Fruit fly (Drosophila melanogaster) whole organism: Measurements from ENCODE around the gene CG14933.

Experiments used
- CG8478 ChIP-seq: fragments of >200 bp; optimal IDR thresholded peaks from 2 replicates; lab custom pipeline; 2018; ENCODE audit warnings: inconsistent platforms
- Dll ChIP-seq: fragments of >200 bp; optimal IDR thresholded peaks from 2 replicates; lab custom pipeline; 2017
- EcR ChIP-seq, 2 experiments: fragments of >200 bp; optimal IDR thresholded peaks; 2 replicates each; lab custom pipeline; 2017; ENCODE audit warnings: missing biosample characterization in 2 of 2, missing genetic modification characterization in 2 of 2, missing genetic modification reagents in 2 of 2
- pan ChIP-seq: fragments of >200 bp; optimal IDR thresholded peaks from 2 replicates; lab custom pipeline; 2017
- psq ChIP-seq: fragments of >200 bp; optimal IDR thresholded peaks from 2 replicates; lab custom pipeline; 2017
- usp ChIP-seq: fragments of >200 bp; optimal IDR thresholded peaks from 2 replicates; lab custom pipeline; 2017; ENCODE audit warnings: missing biosample characterization, missing genetic modification characterization, mixed read lengths

Gene CG14933

DNA sequence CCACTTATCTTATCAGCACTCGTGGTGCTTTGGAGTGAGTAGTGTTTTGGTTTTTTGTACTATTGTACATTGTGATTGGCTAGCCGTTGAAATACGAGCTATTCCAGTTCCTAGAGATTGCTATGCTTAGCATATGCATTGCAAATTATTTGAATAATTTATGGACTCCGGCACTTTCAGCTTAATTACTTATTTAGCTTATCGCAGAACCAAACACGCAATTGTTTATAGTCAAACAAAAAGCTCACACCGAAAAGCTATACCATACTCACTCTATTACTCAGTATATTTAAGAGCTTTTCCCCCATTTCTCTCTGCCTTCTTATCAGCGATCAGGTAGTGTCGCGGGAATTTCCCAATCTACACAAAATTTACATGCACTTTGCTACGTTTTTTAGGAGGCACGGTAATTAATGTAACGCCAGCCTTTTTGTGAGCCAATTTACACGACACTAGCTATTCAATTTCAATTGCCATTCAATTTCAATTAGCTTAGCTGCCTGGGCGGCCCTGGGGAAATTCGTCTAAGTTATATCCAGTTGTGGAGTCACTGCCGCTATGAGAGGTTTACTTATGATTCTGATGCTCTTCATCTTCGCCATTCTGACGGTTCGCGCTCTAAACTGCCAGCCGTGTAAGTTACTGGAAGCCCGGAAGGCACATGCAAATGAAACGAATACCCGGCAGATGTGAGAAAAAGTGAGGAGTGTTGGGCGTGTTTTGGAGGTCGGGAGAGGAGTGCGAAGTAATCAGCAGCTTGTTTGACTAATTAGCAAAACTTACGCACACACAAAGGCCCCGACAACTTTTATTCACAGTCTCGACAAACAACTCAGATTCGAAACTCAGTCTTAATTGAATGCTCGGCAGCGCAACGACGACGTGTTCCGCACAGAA, at the start of gene CG14933, which contains the start of the genes CG44008, CG46426 and CG42486:
Gene CG14933, plus strand, starts transcription at position 538 of the 897 bp plus-strand sequence.
Gene CG44008, minus strand, starts transcription at position 155 of the 897 bp plus-strand sequence.
Gene CG46426, plus strand, starts transcription at position 538 of the 897 bp plus-strand sequence.
Gene CG42486, plus strand, starts transcription at position 847 of the 897 bp plus-strand sequence.
- TF ChIP-seq usp (no peak), pan (no peak), psq (lab: Kevin White, UChicago) (no peak), EcR (GFP tag; optimal IDR thresholded peaks at IDR 0.05; lab: Kevin White, UChicago) (no peak), CG8478 (lab: Kevin White, UChicago) (no peak), Dll (no peak)

DNA sequence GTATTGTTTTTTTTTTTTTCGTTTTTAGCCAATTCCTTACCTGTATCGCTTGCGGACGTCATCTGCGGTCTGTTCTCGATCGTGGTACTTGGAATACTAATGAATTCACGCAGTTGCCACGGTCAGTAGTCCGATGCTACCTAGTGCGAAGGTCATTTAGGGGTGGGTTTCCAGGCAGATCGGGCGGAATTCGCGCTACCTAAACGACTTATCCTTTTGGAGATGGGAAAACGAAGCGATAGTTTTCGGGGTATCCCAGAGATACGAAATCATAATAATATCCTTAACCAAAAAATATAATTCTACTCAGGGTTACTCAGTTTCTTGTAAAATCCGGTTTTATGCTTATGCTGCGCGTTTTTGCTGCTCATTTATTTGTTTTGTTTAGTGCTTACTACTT, 48.6 kb upstream of the CG14933 start, which contains the start of gene CG14937:
Gene CG14937, minus strand, starts transcription at position 101 of the 400 bp plus-strand sequence.
- TF ChIP-seq CG8478 (lab: Kevin White, UChicago): no peak
- no peak for TF ChIP-seq Dll
- TF ChIP-seq pan: no peak
- TF ChIP-seq EcR (GFP tag; optimal IDR thresholded peaks at IDR 0.05; lab: Kevin White, UChicago): no peak
- no peak for TF ChIP-seq usp
- no peak for TF ChIP-seq psq (lab: Kevin White, UChicago)

- no peak for TF ChIP-seq CG8478 (lab: Kevin White, UChicago)
- no peak for TF ChIP-seq EcR (GFP tag; optimal IDR thresholded peaks at IDR 0.05; lab: Kevin White, UChicago)
- TF ChIP-seq Dll: no peak
- no peak for TF ChIP-seq psq (lab: Kevin White, UChicago)
- TF ChIP-seq usp: no peak
- TF ChIP-seq pan: no peak
These were observed 45.5 kb upstream of the CG14933 start for dm6 chr2L:11797127-11797526.

dm6 chr2L:11804228-11805044, 38.2 kb upstream of the CG14933 start:
- TF ChIP-seq Dll: peak; percentile 85
- TF ChIP-seq EcR (GFP tag; optimal IDR thresholded peaks at IDR 0.05; lab: Kevin White, UChicago): no peak
- no peak for TF ChIP-seq CG8478 (lab: Kevin White, UChicago)

DNA sequence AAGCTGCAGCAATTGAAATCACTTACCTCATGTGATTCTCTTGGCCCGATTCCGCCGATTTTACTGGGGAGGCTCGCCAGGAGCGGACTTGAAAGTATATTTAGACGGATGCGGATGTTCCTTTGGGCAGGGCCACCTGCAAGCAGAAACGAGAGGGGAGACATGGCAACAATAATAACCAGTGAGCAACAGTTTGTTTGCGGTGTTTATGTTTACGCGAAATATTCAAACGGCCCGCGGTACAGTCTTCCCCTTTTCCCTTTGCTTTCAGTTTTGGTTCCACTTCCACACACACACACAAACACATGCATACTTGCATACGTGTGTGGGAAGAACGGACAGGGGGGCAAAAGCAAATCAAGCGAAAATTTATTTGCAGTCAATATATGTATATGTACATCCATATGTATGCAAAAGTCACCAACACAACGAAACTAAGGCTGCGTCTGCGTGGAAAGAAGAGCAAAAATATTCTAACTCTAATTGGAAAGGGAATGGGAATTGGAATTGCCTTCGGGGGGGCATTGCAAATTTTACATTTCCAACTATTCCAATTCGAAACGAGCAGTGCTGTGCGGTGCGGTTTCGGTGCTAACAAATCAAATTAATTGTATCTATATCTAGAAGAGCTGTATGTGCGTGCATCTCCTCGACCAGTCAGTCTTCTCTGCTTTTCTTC, 36.5 kb upstream of the CG14933 start:
- TF ChIP-seq Dll (no peak), usp (no peak), EcR (GFP tag; optimal IDR thresholded peaks at IDR 0.05; lab: Kevin White, UChicago) (no peak), psq (lab: Kevin White, UChicago) (no peak), pan (no peak), CG8478 (lab: Kevin White, UChicago) (no peak)

DNA sequence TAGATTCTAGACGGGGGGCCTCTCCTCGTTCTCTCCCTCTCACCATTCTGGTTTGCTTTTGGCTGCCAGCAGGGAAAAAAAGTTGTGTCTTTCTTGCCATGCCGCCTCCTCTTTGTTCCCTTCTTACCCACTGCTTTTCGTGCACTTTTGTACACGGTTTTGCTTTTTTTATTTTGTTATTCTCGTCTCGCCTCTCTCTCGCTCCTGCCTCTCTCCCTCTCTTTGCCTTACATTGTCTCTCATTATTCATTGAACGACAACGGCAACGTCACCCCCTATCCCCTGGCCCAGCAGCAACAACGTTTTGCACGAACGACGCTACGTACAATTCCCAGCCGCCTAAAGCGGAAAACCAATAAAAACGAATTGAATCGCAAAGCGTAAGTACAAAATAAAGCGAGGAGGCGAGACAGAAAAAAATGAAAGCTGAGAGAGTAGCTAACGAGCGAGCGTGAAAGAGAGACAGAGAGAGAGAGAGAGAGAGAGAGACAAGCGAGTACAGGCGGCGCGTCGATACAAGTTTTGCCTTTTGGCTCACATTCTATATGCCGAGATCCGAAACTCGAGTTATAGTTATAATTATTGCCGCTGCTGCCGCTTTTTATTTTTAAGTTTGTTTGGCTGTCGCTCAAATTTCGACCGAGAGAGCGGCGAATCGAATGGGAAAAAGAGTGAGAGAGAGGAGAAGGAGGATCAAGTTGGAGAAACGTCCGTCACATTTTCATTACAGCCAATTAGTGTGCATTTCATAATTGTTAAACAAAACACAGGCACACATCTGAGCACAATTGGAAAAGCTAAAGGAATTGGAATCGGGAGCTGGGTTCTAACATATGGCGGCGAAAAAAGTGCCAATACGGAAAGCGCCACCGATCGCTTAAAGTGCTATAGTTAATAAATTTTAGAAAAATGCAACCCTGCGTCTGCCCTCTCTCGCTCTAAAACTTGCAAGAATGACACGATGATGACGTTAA, 35.6 kb upstream of the CG14933 start:
- TF ChIP-seq Dll: peak; percentile 92
- peak; percentile 81 for TF ChIP-seq psq (lab: Kevin White, UChicago)
- no peak for TF ChIP-seq pan
- TF ChIP-seq CG8478 (lab: Kevin White, UChicago): no peak
- no peak for TF ChIP-seq usp
- TF ChIP-seq EcR (GFP tag; optimal IDR thresholded peaks at IDR 0.05; lab: Kevin White, UChicago): no peak

dm6 chr2L:11807697-11808226, 34.9 kb upstream of the CG14933 start:
- TF ChIP-seq usp (no peak), CG8478 (lab: Kevin White, UChicago) (peak; percentile 32), pan (no peak), psq (lab: Kevin White, UChicago) (no peak), EcR (GFP tag; optimal IDR thresholded peaks at IDR 0.05; lab: Kevin White, UChicago) (peak in 1 of 2 experiments; percentile 29), Dll (peak; percentile 70)

- TF ChIP-seq EcR (GFP tag; optimal IDR thresholded peaks at IDR 0.05; lab: Kevin White, UChicago) (no peak), Dll (no peak), usp (no peak), pan (no peak), CG8478 (lab: Kevin White, UChicago) (no peak), psq (lab: Kevin White, UChicago) (no peak)
These were observed 34.3 kb upstream of the CG14933 start for dm6 chr2L:11808327-11808701.

- no peak for TF ChIP-seq usp
- peak; percentile 89 for TF ChIP-seq Dll
These were observed 33.7 kb upstream of the CG14933 start, which contains the start of gene crol for dm6 chr2L:11808702-11809583. TSS of gene crol (minus strand) at chr2L:11809438.

- TF ChIP-seq Dll: no peak
These were observed 32.8 kb upstream of the CG14933 start for dm6 chr2L:11809823-11810222.
